Worm (Caenorhabditis elegans) whole organism, L2 larva: ENCODE results near the gene rpia-1.

Experiments used
- F13H6.1 ChIP-seq: sonication (generic microtip); optimal IDR thresholded peaks from 2 replicates; lab custom pipeline; 2016; ENCODE audit warnings: missing genetic modification characterization, missing compliant biosample characterization
- R02D3.7 ChIP-seq: fragments of 150-350 bp; optimal IDR thresholded peaks from 2 replicates; lab custom pipeline; 2014; ENCODE audit warnings: missing biosample characterization, missing genetic modification characterization
- Y55F3AM.14 ChIP-seq: fragments of 200-800 bp; sonication (Bioruptor generic); optimal IDR thresholded peaks from 2 replicates; lab custom pipeline; 2018; ENCODE audit warnings: mild to moderate bottlenecking, missing genetic modification characterization, missing compliant biosample characterization
- ama-1 ChIP-seq: fragments of 150-350 bp; optimal IDR thresholded peaks from 2 replicates; lab custom pipeline; 2018; ENCODE audit warnings: inconsistent platforms
- ceh-16 ChIP-seq: fragments of 150-350 bp; optimal IDR thresholded peaks from 2 replicates; lab custom pipeline; 2014; ENCODE audit warnings: missing biosample characterization, missing genetic modification characterization
- ceh-82 ChIP-seq: fragments of 150-350 bp; optimal IDR thresholded peaks from 2 replicates; lab custom pipeline; 2014; ENCODE audit warnings: missing biosample characterization, missing genetic modification characterization
- crh-2 ChIP-seq: sonication (generic microtip); optimal IDR thresholded peaks from 2 replicates; lab custom pipeline; 2017; ENCODE audit warnings: missing biosample characterization, missing genetic modification characterization
- dmd-4 ChIP-seq: sonication (generic microtip); optimal IDR thresholded peaks from 2 replicates; lab custom pipeline; 2017; ENCODE audit warnings: missing biosample characterization, missing genetic modification characterization
- egl-27 ChIP-seq: sonication (generic microtip); optimal IDR thresholded peaks from 3 replicates; lab custom pipeline; 2017; ENCODE audit warnings: missing biosample characterization, missing genetic modification reagents, missing genetic modification characterization
- fos-1 ChIP-seq: fragments of 150-350 bp; optimal IDR thresholded peaks from 2 replicates; lab custom pipeline; 2014; ENCODE audit warnings: missing biosample characterization, missing genetic modification characterization
- gmeb-1 ChIP-seq: fragments of 150-350 bp; optimal IDR thresholded peaks from 2 replicates; lab custom pipeline; 2014; ENCODE audit warnings: missing biosample characterization, missing genetic modification characterization
- lin-11 ChIP-seq: fragments of 150-350 bp; sonication (generic microtip); optimal IDR thresholded peaks from 2 replicates; lab custom pipeline; 2014; ENCODE audit warnings: missing biosample characterization, missing genetic modification characterization, inconsistent platforms, mixed read lengths
- lin-13 ChIP-seq: fragments of 150-350 bp; optimal IDR thresholded peaks from 2 replicates; lab custom pipeline; 2014; ENCODE audit warnings: missing biosample characterization, missing genetic modification reagents, missing genetic modification characterization
- lsy-2 ChIP-seq, 2 experiments: fragments of 150-350 bp in 1 of 2; sonication (generic microtip) in 1 of 2; optimal IDR thresholded peaks; 2 replicates each; lab custom pipeline; 2014 to 2017; ENCODE audit warnings: missing biosample characterization in 2 of 2, missing genetic modification characterization in 2 of 2
- mab-5 ChIP-seq: fragments of 150-350 bp; optimal IDR thresholded peaks from 2 replicates; lab custom pipeline; 2014; ENCODE audit warnings: missing biosample characterization, missing genetic modification characterization
- mdl-1 ChIP-seq, 2 experiments: fragments of 150-350 bp in 1 of 2; sonication (generic microtip) in 1 of 2; optimal IDR thresholded peaks; 2 replicates each; lab custom pipeline; 2017; ENCODE audit warnings: missing biosample characterization in 2 of 2, missing genetic modification characterization in 2 of 2
- nhr-10 ChIP-seq: sonication (generic microtip); optimal IDR thresholded peaks from 2 replicates; lab custom pipeline; 2017; ENCODE audit warnings: missing biosample characterization, missing genetic modification characterization
- nhr-11 ChIP-seq: fragments of 150-350 bp; optimal IDR thresholded peaks from 2 replicates; lab custom pipeline; 2014; ENCODE audit warnings: missing biosample characterization, missing genetic modification characterization
- nhr-12 ChIP-seq: fragments of 150-350 bp; optimal IDR thresholded peaks from 2 replicates; lab custom pipeline; 2014; ENCODE audit warnings: missing biosample characterization, missing genetic modification characterization
- nhr-21 ChIP-seq: fragments of 150-350 bp; optimal IDR thresholded peaks from 2 replicates; lab custom pipeline; 2014; ENCODE audit warnings: missing biosample characterization, missing genetic modification characterization
- nhr-23 ChIP-seq: fragments of 150-350 bp; optimal IDR thresholded peaks from 2 replicates; lab custom pipeline; 2014; ENCODE audit warnings: missing biosample characterization, missing genetic modification reagents, missing genetic modification characterization
- nhr-25 ChIP-seq: fragments of 150-350 bp; sonication (generic microtip); optimal IDR thresholded peaks from 3 replicates; lab custom pipeline; 2014; ENCODE audit warnings: missing biosample characterization, missing genetic modification characterization
- nhr-6 ChIP-seq: fragments of 150-350 bp; optimal IDR thresholded peaks from 2 replicates; lab custom pipeline; 2014; ENCODE audit warnings: missing biosample characterization, missing genetic modification characterization
- sem-4 ChIP-seq: fragments of 150-350 bp; optimal IDR thresholded peaks from 2 replicates; lab custom pipeline; 2014; ENCODE audit warnings: missing biosample characterization, missing genetic modification reagents, missing genetic modification characterization
- sma-3 ChIP-seq: sonication (generic microtip); optimal IDR thresholded peaks from 2 replicates; lab custom pipeline; 2016; ENCODE audit warnings: missing genetic modification reagents, missing genetic modification characterization, missing compliant biosample characterization
- sma-9 ChIP-seq, 2 experiments: fragments of 150-350 bp in 1 of 2; sonication (generic microtip) in 1 of 2; optimal IDR thresholded peaks; 2 replicates each; lab custom pipeline; 2014 to 2016; ENCODE audit warnings: missing genetic modification characterization in 2 of 2, mild to moderate bottlenecking in 1 of 2, missing biosample characterization in 1 of 2, missing compliant biosample characterization in 1 of 2, missing genetic modification reagents in 1 of 2, moderate library complexity in 1 of 2
- snpc-4 ChIP-seq: fragments of 150-350 bp; optimal IDR thresholded peaks from 2 replicates; lab custom pipeline; 2014; ENCODE audit warnings: missing biosample characterization, missing genetic modification characterization
- ztf-1 ChIP-seq: fragments of 200-800 bp; sonication (Bioruptor generic); conservative IDR thresholded peaks from 2 replicates; pipeline ENCODE4 v1.3.6; 2022; ENCODE audit warnings: missing genetic modification characterization, missing compliant biosample characterization
- ztf-11 ChIP-seq: sonication (generic microtip); optimal IDR thresholded peaks from 2 replicates; lab custom pipeline; 2017; ENCODE audit warnings: missing biosample characterization, missing genetic modification characterization
- ztf-4 ChIP-seq: fragments of 150-350 bp; optimal IDR thresholded peaks from 2 replicates; lab custom pipeline; 2014; ENCODE audit warnings: missing biosample characterization, missing genetic modification characterization

rpia-1 gene

ce11 chrIII:7142172-7142601 is 19.3 kb downstream of the rpia-1 start:
- TF ChIP-seq nhr-25 (tag; lab: Kevin White, UChicago) (peak; percentile 3), crh-2 (peak; percentile 34), nhr-21 (tag; lab: Kevin White, UChicago) (peak; percentile 10), nhr-10 (tag; lab: Kevin White, UChicago) (no peak), ztf-1 (GFP tag; lab: Robert Waterston, UW) (no peak), ama-1 (lab: Kevin White, UChicago) (peak; percentile 76), ceh-16 (tag; lab: Kevin White, UChicago) (no peak), egl-27 (peak; percentile 25), sma-3 (peak; percentile 64), gmeb-1 (peak; percentile 64), sma-9 (GFP tag; optimal IDR thresholded peaks at IDR 0.05; lab: Kevin White, UChicago) (peak; percentile 25), sma-9 (tag; optimal IDR thresholded peaks at IDR 0.05; lab: Kevin White, UChicago) (no peak), snpc-4 (tag; lab: Kevin White, UChicago) (peak; percentile 95), lsy-2 (tag; optimal IDR thresholded peaks at IDR 0.05; lab: Kevin White, UChicago) (peak; percentile 36 to 45), F13H6.1 (tag; lab: Kevin White, UChicago) (peak; percentile 4)

- TF ChIP-seq nhr-12 (tag; lab: Kevin White, UChicago): no peak
- TF ChIP-seq mab-5 (tag; lab: Kevin White, UChicago): no peak
- TF ChIP-seq nhr-11 (tag; lab: Kevin White, UChicago): no peak
- TF ChIP-seq nhr-23 (tag; lab: Kevin White, UChicago): no peak
- TF ChIP-seq snpc-4 (tag; lab: Kevin White, UChicago): no peak
- TF ChIP-seq lsy-2 (tag; optimal IDR thresholded peaks at IDR 0.05; lab: Kevin White, UChicago): no peak
- no peak for TF ChIP-seq fos-1 (tag; lab: Kevin White, UChicago)
- no peak for TF ChIP-seq nhr-21 (tag; lab: Kevin White, UChicago)
- no peak for TF ChIP-seq ama-1 (lab: Kevin White, UChicago)
- TF ChIP-seq F13H6.1 (tag; lab: Kevin White, UChicago): no peak
- TF ChIP-seq, all 48 proteins: peak for 0
Observed at ce11 chrIII:7144749-7145148, 21.8 kb downstream of the rpia-1 start, which contains the start of gene glr-2. Gene glr-2 (minus strand): TSS chrIII:7144959.

DNA sequence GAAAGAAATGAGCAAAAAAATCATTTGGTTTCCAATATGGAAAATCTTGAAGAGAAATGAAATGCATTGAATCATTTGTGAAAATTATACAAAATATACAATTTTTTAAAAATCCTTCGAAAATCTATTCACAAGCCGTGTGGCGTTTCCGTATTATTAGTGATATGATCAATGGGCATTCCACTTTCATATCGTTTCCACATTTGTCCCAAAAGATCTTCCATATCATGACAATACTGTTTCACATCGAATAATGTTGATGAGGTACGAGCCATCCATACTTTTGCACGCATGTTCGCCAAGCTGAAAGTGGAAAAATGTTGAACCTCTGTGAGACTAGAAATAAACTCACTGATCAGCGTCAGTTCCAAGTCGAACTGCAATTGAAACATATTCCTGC is 23.4 kb downstream of the rpia-1 start:
- TF ChIP-seq fos-1 (tag; lab: Kevin White, UChicago) (no peak), ztf-4 (tag; lab: Kevin White, UChicago) (no peak), nhr-23 (tag; lab: Kevin White, UChicago) (no peak), ztf-11 (tag; lab: Kevin White, UChicago) (no peak), lin-13 (GFP tag; lab: Kevin White, UChicago) (no peak), dmd-4 (tag; lab: Kevin White, UChicago) (no peak), nhr-25 (tag; lab: Kevin White, UChicago) (no peak), ztf-1 (GFP tag; lab: Robert Waterston, UW) (no peak)

ce11 chrIII:7148191-7148590 is 25.3 kb downstream of the rpia-1 start:
- TF ChIP-seq lsy-2 (tag; optimal IDR thresholded peaks at IDR 0.05; lab: Kevin White, UChicago) (no peak), R02D3.7 (tag; lab: Kevin White, UChicago) (no peak), mdl-1 (tag; optimal IDR thresholded peaks at IDR 0.05; lab: Kevin White, UChicago) (no peak), ztf-1 (GFP tag; lab: Robert Waterston, UW) (no peak), sem-4 (tag; lab: Kevin White, UChicago) (no peak), lin-11 (no peak), dmd-4 (tag; lab: Kevin White, UChicago) (no peak), nhr-6 (tag; lab: Kevin White, UChicago) (no peak), ztf-4 (tag; lab: Kevin White, UChicago) (no peak), mab-5 (tag; lab: Kevin White, UChicago) (no peak), sma-3 (no peak), ceh-82 (tag; lab: Kevin White, UChicago) (no peak), crh-2 (no peak), fos-1 (tag; lab: Kevin White, UChicago) (no peak), nhr-21 (tag; lab: Kevin White, UChicago) (no peak), gmeb-1 (no peak), lin-13 (GFP tag; lab: Kevin White, UChicago) (no peak), snpc-4 (tag; lab: Kevin White, UChicago) (no peak)

DNA sequence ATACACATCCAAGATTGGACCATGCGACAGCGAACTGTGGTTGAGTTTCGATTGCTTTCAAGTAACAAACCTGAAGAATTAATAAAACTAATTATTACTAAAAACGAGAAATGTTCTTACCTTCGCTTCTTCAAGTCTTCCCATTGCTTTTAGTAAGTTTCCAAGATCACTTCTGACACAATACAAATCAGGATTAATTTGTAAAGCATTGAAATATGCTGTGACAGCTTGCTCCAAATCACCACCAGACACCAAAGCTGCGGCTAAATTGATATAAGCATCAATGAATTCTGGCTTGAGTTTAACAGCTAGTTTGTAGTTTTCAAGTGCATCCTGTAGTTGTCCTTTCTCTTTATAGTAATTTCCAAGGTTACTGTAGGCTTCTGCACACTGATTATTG is 27.2 kb downstream of the rpia-1 start:
- no peak for TF ChIP-seq crh-2
- TF ChIP-seq nhr-23 (tag; lab: Kevin White, UChicago): no peak

- TF ChIP-seq ztf-4 (tag; lab: Kevin White, UChicago) (peak; percentile 45), R02D3.7 (tag; lab: Kevin White, UChicago) (no peak), egl-27 (peak; percentile 26), Y55F3AM.14 (no peak), fos-1 (tag; lab: Kevin White, UChicago) (peak; percentile 0), nhr-25 (tag; lab: Kevin White, UChicago) (peak; percentile 56), gmeb-1 (no peak)
- TF ChIP-seq, all 48 proteins: peak for 4
Observed at ce11 chrIII:7152569-7152968, 29.6 kb downstream of the rpia-1 start.
